Fruit fly (Drosophila melanogaster) whole organism, embryonic: Measurements from ENCODE around the gene CG14079.

Source experiments
- Awh ChIP-seq: fragments of 200-800 bp; sonication (Bioruptor generic); IDR thresholded peaks from 2 replicates; pipeline ENCODE4, ENCODE4 v1.3.6; 2022; ENCODE audit warnings: missing biosample characterization, missing genetic modification characterization
- CG10321 ChIP-seq: fragments of 200-800 bp; sonication (Bioruptor generic); IDR thresholded peaks from 2 replicates; pipeline ENCODE4 v1.3.6; 2022; ENCODE audit warnings: missing biosample characterization, missing genetic modification characterization
- CG10543 ChIP-seq: fragments of 200-800 bp; sonication (Bioruptor generic); optimal IDR thresholded peaks from 3 replicates; lab custom pipeline; 2017; ENCODE audit warnings: missing biosample characterization, mild to moderate bottlenecking, missing genetic modification characterization, moderate library complexity
- CG10565 ChIP-seq: fragments of 200-800 bp; sonication (Bioruptor generic); optimal IDR thresholded peaks from 3 replicates; lab custom pipeline; 2016; ENCODE audit warnings: missing biosample characterization, mild to moderate bottlenecking, missing genetic modification characterization
- CG13123 ChIP-seq: fragments of 200-800 bp; sonication (Bioruptor generic); optimal IDR thresholded peaks from 2 replicates; lab custom pipeline; 2016; ENCODE audit warnings: missing biosample characterization, missing genetic modification characterization
- CG15011 ChIP-seq: fragments of 200-800 bp; sonication (Bioruptor generic); optimal IDR thresholded peaks from 3 replicates; lab custom pipeline; 2018; ENCODE audit warnings: missing biosample characterization, mild to moderate bottlenecking, missing genetic modification characterization
- CG15696 ChIP-seq: fragments of 200-800 bp; sonication (Bioruptor generic); optimal IDR thresholded peaks from 2 replicates; lab custom pipeline; 2019; ENCODE audit warnings: missing biosample characterization, mild to moderate bottlenecking, missing genetic modification characterization, moderate library complexity
- CG18619 ChIP-seq: fragments of 200-800 bp; sonication (Bioruptor generic); optimal IDR thresholded peaks from 3 replicates; lab custom pipeline; 2017; ENCODE audit warnings: missing biosample characterization, mild to moderate bottlenecking, missing genetic modification characterization
- CG2678 ChIP-seq: fragments of 200-800 bp; sonication (Bioruptor generic); optimal IDR thresholded peaks from 3 replicates; lab custom pipeline; 2019; ENCODE audit warnings: missing biosample characterization, mild to moderate bottlenecking, missing genetic modification characterization, moderate library complexity
- CG3065 ChIP-seq: fragments of 200-800 bp; sonication (Bioruptor generic); optimal IDR thresholded peaks from 2 replicates; lab custom pipeline; 2016; ENCODE audit warnings: missing biosample characterization, missing genetic modification characterization
- CG32767 ChIP-seq: fragments of 200-800 bp; sonication (Bioruptor generic); IDR thresholded peaks from 2 replicates; pipeline ENCODE4 v1.3.6; 2022; ENCODE audit warnings: missing biosample characterization, missing genetic modification characterization
- CG33213 ChIP-seq: fragments of 200-800 bp; sonication (Bioruptor generic); optimal IDR thresholded peaks from 3 replicates; lab custom pipeline; 2016; ENCODE audit warnings: missing biosample characterization, missing genetic modification characterization
- CG3407 ChIP-seq: fragments of 200-800 bp; sonication (Bioruptor generic); optimal IDR thresholded peaks from 2 replicates; lab custom pipeline; 2018; ENCODE audit warnings: missing biosample characterization, mild to moderate bottlenecking, missing genetic modification characterization
- CG34422 ChIP-seq: fragments of 200-800 bp; sonication (Bioruptor generic); IDR thresholded peaks from 3 replicates; pipeline ENCODE4 v1.3.6; 2022; ENCODE audit warnings: missing biosample characterization, missing genetic modification characterization
- CG3726 ChIP-seq: fragments of 200-800 bp; sonication (Bioruptor generic); IDR thresholded peaks from 3 replicates; pipeline ENCODE4, ENCODE4 v1.3.6; 2022; ENCODE audit warnings: missing biosample characterization, missing genetic modification characterization
- CG4707 ChIP-seq: fragments of 200-800 bp; sonication (Bioruptor generic); optimal IDR thresholded peaks from 2 replicates; lab custom pipeline; 2018; ENCODE audit warnings: missing biosample characterization, mild to moderate bottlenecking, missing genetic modification characterization, moderate library complexity
- CG5245 ChIP-seq: fragments of 200-800 bp; sonication (Bioruptor generic); optimal IDR thresholded peaks from 3 replicates; lab custom pipeline; 2016; ENCODE audit warnings: missing biosample characterization, missing genetic modification characterization
- CG6175 ChIP-seq: fragments of 200-800 bp; sonication (Bioruptor generic); IDR thresholded peaks from 3 replicates; pipeline ENCODE4 v1.3.6; 2022; ENCODE audit warnings: missing biosample characterization, missing genetic modification characterization
- CG7987 ChIP-seq: fragments of 200-800 bp; sonication (Bioruptor generic); optimal IDR thresholded peaks from 2 replicates; lab custom pipeline; 2018; ENCODE audit warnings: missing biosample characterization, mild to moderate bottlenecking, missing genetic modification characterization, moderate library complexity
- CG9817 ChIP-seq: fragments of 200-800 bp; sonication (Bioruptor generic); optimal IDR thresholded peaks from 2 replicates; lab custom pipeline; 2018; ENCODE audit warnings: missing biosample characterization, mild to moderate bottlenecking, missing genetic modification characterization, moderate library complexity
- CrebB ChIP-seq: fragments of 200-800 bp; sonication (Bioruptor generic); optimal IDR thresholded peaks from 3 replicates; lab custom pipeline; 2018; ENCODE audit warnings: missing biosample characterization, mild to moderate bottlenecking, missing genetic modification characterization
- D ChIP-seq, 2 experiments: fragments of 200-800 bp in 1 of 2; fragments of >200 bp in 1 of 2; sonication (Bioruptor generic) in 1 of 2; optimal IDR thresholded peaks; 2 replicates in 1 of 2; 3 replicates in 1 of 2; lab custom pipeline; 2017; ENCODE audit warnings: mild to moderate bottlenecking in 1 of 2, missing biosample characterization in 1 of 2, missing genetic modification characterization in 1 of 2, missing genetic modification reagents in 1 of 2
- Dbx ChIP-seq: fragments of 200-800 bp; sonication (Bioruptor generic); IDR thresholded peaks from 3 replicates; pipeline ENCODE4 v1.3.6; 2022; ENCODE audit warnings: missing biosample characterization, missing genetic modification characterization
- HLH3B ChIP-seq: fragments of 200-800 bp; sonication (Bioruptor generic); IDR thresholded peaks from 2 replicates; pipeline ENCODE4 v1.3.6; 2022; ENCODE audit warnings: missing biosample characterization, missing genetic modification characterization
- Lhr ChIP-seq: fragments of 200-800 bp; sonication (Bioruptor generic); optimal IDR thresholded peaks from 3 replicates; lab custom pipeline; 2017; ENCODE audit warnings: mild to moderate bottlenecking, missing biosample characterization, missing genetic modification reagents, missing genetic modification characterization
- Med ChIP-seq: fragments of 200-800 bp; sonication (Bioruptor generic); peaks from one replicate; lab custom pipeline; 2016; ENCODE audit warnings: missing biosample characterization, missing genetic modification characterization, mild to moderate bottlenecking, inconsistent platforms, moderate library complexity
- Mrtf ChIP-seq: fragments of 200-800 bp; sonication (Bioruptor generic); IDR thresholded peaks from 3 replicates; pipeline ENCODE4 v1.3.6; 2022; ENCODE audit warnings: missing biosample characterization, missing genetic modification characterization
- Ssrp ChIP-seq: fragments of 200-800 bp; sonication (Bioruptor generic); optimal IDR thresholded peaks from 2 replicates; lab custom pipeline; 2018; ENCODE audit warnings: missing biosample characterization, mild to moderate bottlenecking, missing genetic modification characterization, moderate library complexity
- amos ChIP-seq: fragments of 200-800 bp; sonication (Bioruptor generic); IDR thresholded peaks from 2 replicates; pipeline ENCODE4 v1.3.6; 2022; ENCODE audit warnings: missing biosample characterization, missing genetic modification characterization; ENCODE audit not compliant: partially characterized antibody
- ash1 ChIP-seq: fragments of 200-800 bp; sonication (Bioruptor generic); optimal IDR thresholded peaks from 2 replicates; lab custom pipeline; 2018; ENCODE audit warnings: missing biosample characterization, mild to moderate bottlenecking, missing genetic modification characterization
- cg ChIP-seq: fragments of 200-800 bp; sonication (Bioruptor generic); optimal IDR thresholded peaks from 3 replicates; lab custom pipeline; 2019; ENCODE audit warnings: missing biosample characterization, mild to moderate bottlenecking, missing genetic modification characterization, moderate library complexity
- chm ChIP-seq: fragments of 200-800 bp; sonication (Bioruptor generic); IDR thresholded peaks from 2 replicates; pipeline ENCODE4 v1.3.6; 2022; ENCODE audit warnings: missing biosample characterization, missing genetic modification characterization
- ci ChIP-seq: fragments of 200-800 bp; sonication (Bioruptor generic); IDR thresholded peaks from 3 replicates; pipeline ENCODE4 v1.3.6; 2022; ENCODE audit warnings: missing biosample characterization, missing genetic modification characterization
- cwo ChIP-seq: fragments of 200-800 bp; sonication (Bioruptor generic); optimal IDR thresholded peaks from 3 replicates; lab custom pipeline; 2017; ENCODE audit warnings: missing biosample characterization, missing genetic modification characterization, mild to moderate bottlenecking, moderate library complexity, missing genetic modification reagents
- disco-r ChIP-seq: fragments of 200-800 bp; sonication (Bioruptor generic); optimal IDR thresholded peaks from 2 replicates; lab custom pipeline; 2016; ENCODE audit warnings: missing biosample characterization, missing genetic modification characterization
- en ChIP-seq: fragments of 200-800 bp; sonication (Bioruptor generic); optimal IDR thresholded peaks from 2 replicates; lab custom pipeline; 2016; ENCODE audit warnings: missing biosample characterization, missing genetic modification characterization
- fd96Cb ChIP-seq: fragments of 200-800 bp; sonication (Bioruptor generic); optimal IDR thresholded peaks from 2 replicates; lab custom pipeline; 2018; ENCODE audit warnings: missing biosample characterization, mild to moderate bottlenecking, missing genetic modification characterization, moderate library complexity
- gem ChIP-seq: fragments of 200-800 bp; sonication (Bioruptor generic); optimal IDR thresholded peaks from 2 replicates; lab custom pipeline; 2019; ENCODE audit warnings: missing biosample characterization, mild to moderate bottlenecking, missing genetic modification characterization, moderate library complexity
- klu ChIP-seq: fragments of 200-800 bp; sonication (Bioruptor generic); IDR thresholded peaks from 2 replicates; pipeline ENCODE4 v1.3.6; 2022; ENCODE audit warnings: missing biosample characterization, missing genetic modification characterization
- onecut ChIP-seq: fragments of 200-800 bp; sonication (Bioruptor generic); IDR thresholded peaks from 2 replicates; pipeline ENCODE4 v1.3.6; 2022; ENCODE audit warnings: missing biosample characterization, missing genetic modification characterization
- pan ChIP-seq, 4 experiments: fragments of >200 bp in 3 of 4; fragments of 200-800 bp in 1 of 4; sonication (Bioruptor generic) in 1 of 4; optimal IDR thresholded peaks in 3 of 4; IDR thresholded peaks in 1 of 4; 2 replicates each; pipeline versions ENCODE4 v1.3.6 to Lab custom; 2017 to 2022; ENCODE audit warnings: missing biosample characterization in 2 of 4, missing genetic modification characterization in 2 of 4, mixed read lengths in 1 of 4
- ro ChIP-seq: fragments of 200-800 bp; sonication (Bioruptor generic); IDR thresholded peaks from 2 replicates; pipeline ENCODE4 v1.3.6; 2022; ENCODE audit warnings: missing biosample characterization, missing genetic modification characterization
- sens-2 ChIP-seq: fragments of 200-800 bp; sonication (Bioruptor generic); IDR thresholded peaks from 2 replicates; pipeline ENCODE4 v1.3.6; 2022; ENCODE audit warnings: missing biosample characterization, missing genetic modification characterization
- tll ChIP-seq, 2 experiments: fragments of 200-800 bp in 1 of 2; fragments of >200 bp in 1 of 2; sonication (Bioruptor generic) in 1 of 2; optimal IDR thresholded peaks; 2 replicates each; lab custom pipeline; 2017 to 2019; ENCODE audit warnings: missing biosample characterization in 2 of 2, missing genetic modification characterization in 2 of 2, mild to moderate bottlenecking in 1 of 2, moderate library complexity in 1 of 2
- ttk ChIP-seq: fragments of 200-800 bp; sonication (Bioruptor generic); IDR thresholded peaks from 2 replicates; pipeline ENCODE4 v2.1.2; 2022; ENCODE audit warnings: missing biosample characterization, missing genetic modification characterization
- usp ChIP-seq: fragments of >200 bp; optimal IDR thresholded peaks from 2 replicates; lab custom pipeline; 2017; ENCODE audit warnings: missing biosample characterization, missing genetic modification characterization
- wdn ChIP-seq: fragments of 200-800 bp; sonication (Bioruptor generic); IDR thresholded peaks from 2 replicates; pipeline ENCODE4 v1.3.6; 2022; ENCODE audit warnings: missing biosample characterization, missing genetic modification characterization

The CG14079 gene

dm6 chr3L:19062472-19063409 lies 35.1 kb upstream of the CG14079 start, which contains the start of the genes Ugt316A1 and Sfxn2 (continued):
- TF ChIP-seq pan (optimal IDR thresholded peaks at IDR 0.05; lab: Kevin White, UChicago), result no peak
- TF ChIP-seq pan (GFP tag; optimal IDR thresholded peaks at IDR 0.05 in 1 of 2, IDR thresholded peaks at IDR 0.05 in 1 of 2), result peak in 1 of 2 experiments; percentile 50
- TF ChIP-seq CG34422, result peak; percentile 47
- TF ChIP-seq HLH3B (GFP tag; lab: Robert Waterston, UW), result no peak
- TF ChIP-seq ro (GFP tag; lab: Robert Waterston, UW), result no peak
- TF ChIP-seq CG3407 (GFP tag; lab: Kevin White, UChicago), result peak; percentile 4
- no peak for TF ChIP-seq CG10321 (GFP tag; lab: Robert Waterston, UW)
- TF ChIP-seq tll (GFP tag; optimal IDR thresholded peaks at IDR 0.05; lab: Kevin White, UChicago), result peak; percentile 34 to 89
- TF ChIP-seq CG18619 (GFP tag; lab: Kevin White, UChicago), result peak; percentile 15
- no peak for TF ChIP-seq disco-r (GFP tag; lab: Kevin White, UChicago)
- peak; percentile 49 for TF ChIP-seq CG9817 (tag; lab: Kevin White, UChicago)
- no peak; the same call in 1 of the 2 replicates for TF ChIP-seq ttk
- no peak for TF ChIP-seq sens-2 (GFP tag; lab: Robert Waterston, UW)
- TF ChIP-seq usp (GFP tag; lab: Kevin White, UChicago), result no peak
- peak; percentile 17 for TF ChIP-seq cwo (GFP tag; lab: Kevin White, UChicago)
- TF ChIP-seq ci (GFP tag; lab: Robert Waterston, UW), result peak; percentile 55
- TF ChIP-seq Mrtf (GFP tag; lab: Robert Waterston, UW), result no peak
- TF ChIP-seq wdn, result 0 out of 2 replicates have a peak, but pooled peaks have one; percentile 48
- no peak for TF ChIP-seq CG10543 (GFP tag; lab: Kevin White, UChicago)
- TF ChIP-seq klu (GFP tag; lab: Robert Waterston, UW), result peak; percentile 61; the same call in 1 of the 2 replicates
- TF ChIP-seq CG6175 (GFP tag; lab: Robert Waterston, UW), result no peak
- no peak for TF ChIP-seq CG7987
- peak; percentile 45; the same call in 1 of the 2 replicates for TF ChIP-seq amos (GFP tag; lab: Robert Waterston, UW)
- peak; percentile 55 for TF ChIP-seq CrebB (tag; lab: Kevin White, UChicago)
- TF ChIP-seq Dbx (GFP tag; lab: Robert Waterston, UW), result peak; percentile 31; the same call in 1 of the 3 replicates
- TF ChIP-seq gem, result peak; percentile 52
- peak; percentile 97 for TF ChIP-seq Lhr
- TF ChIP-seq D (optimal IDR thresholded peaks at IDR 0.05; lab: Kevin White, UChicago), result no peak
- TF ChIP-seq D (GFP tag; optimal IDR thresholded peaks at IDR 0.05; lab: Kevin White, UChicago), result no peak
- TF ChIP-seq CG2678 (tag; lab: Kevin White, UChicago), result no peak
- TF ChIP-seq CG4707 (GFP tag; lab: Kevin White, UChicago), result no peak
- TF ChIP-seq fd96Cb (tag; lab: Kevin White, UChicago), result no peak
- TF ChIP-seq Ssrp (tag; lab: Kevin White, UChicago), result peak; percentile 22
- peak; percentile 48; the same call in 1 of the 2 replicates for TF ChIP-seq Awh
- TF ChIP-seq CG10565, result no peak
- no peak for TF ChIP-seq CG15011 (GFP tag; lab: Kevin White, UChicago)
- TF ChIP-seq chm, result peak; percentile 34; the same call in 1 of the 2 replicates
- TF ChIP-seq CG33213, result no peak
- TF ChIP-seq Med (GFP tag; lab: Kevin White, UChicago), result peak; percentile 87
- TF ChIP-seq en (GFP tag; lab: Kevin White, UChicago), result no peak
- peak; percentile 16 for TF ChIP-seq CG5245 (GFP tag; lab: Kevin White, UChicago)
- no peak for TF ChIP-seq CG3726 (GFP tag; lab: Robert Waterston, UW)
- no peak for TF ChIP-seq ash1 (GFP tag; lab: Kevin White, UChicago)
- TF ChIP-seq cg (GFP tag; lab: Kevin White, UChicago), result peak; percentile 89
- peak; percentile 59 for TF ChIP-seq CG15696 (tag; lab: Kevin White, UChicago)
- peak; percentile 23; the same call in 1 of the 2 replicates for TF ChIP-seq CG32767 (GFP tag; lab: Robert Waterston, UW)
- TF ChIP-seq CG13123 (GFP tag; lab: Kevin White, UChicago), result no peak
- no peak for TF ChIP-seq onecut (GFP tag; lab: Robert Waterston, UW)
- no peak for TF ChIP-seq CG3065 (GFP tag; lab: Kevin White, UChicago)
